Fruit fly (Drosophila melanogaster): ENCODE measurements around the gene Agpat1.

DNA sequence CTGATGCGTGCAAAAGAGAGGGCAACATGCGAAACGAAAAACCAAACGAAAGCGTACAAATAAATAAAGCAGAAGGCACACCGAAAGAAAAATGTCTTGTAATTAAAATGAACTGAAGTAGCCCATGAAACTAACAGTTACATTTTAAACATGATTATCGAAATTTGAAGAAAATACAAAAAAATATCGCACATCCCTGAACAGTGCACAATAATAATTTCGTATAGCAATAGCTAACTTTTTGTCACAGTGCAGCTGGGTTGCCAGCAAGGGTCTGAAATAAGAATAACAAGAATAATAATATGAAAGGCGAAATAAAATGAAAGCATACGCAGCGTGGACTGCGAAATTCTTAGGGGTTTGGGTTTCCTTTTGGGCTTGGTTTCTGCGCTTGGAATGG is 12.9 kb upstream of the Agpat1 start:
- TF ChIP-seq CG15710 (tag; optimal IDR thresholded peaks at IDR 0.05) (peak; percentile 100), Ets98B (GFP tag; IDR thresholded peaks at IDR 0.05) (peak; percentile 99), Pif1B (GFP tag; optimal IDR thresholded peaks at IDR 0.05) (peak; percentile 100), CG12605 (GFP tag; IDR thresholded peaks at IDR 0.05) (peak; percentile 98), Pif1A (GFP tag; optimal IDR thresholded peaks at IDR 0.05) (peak; percentile 98), CG8301 (tag; optimal IDR thresholded peaks at IDR 0.05) (peak; percentile 99), CG8159 (tag; optimal IDR thresholded peaks at IDR 0.05) (peak; percentile 100), fd96Ca (GFP tag; IDR thresholded peaks at IDR 0.05) (peak; percentile 99), CG13204 (GFP tag; optimal IDR thresholded peaks at IDR 0.05) (peak; percentile 98), CG32121 (GFP tag; IDR thresholded peaks at IDR 0.05) (peak; percentile 99), CG9948 (tag; optimal IDR thresholded peaks at IDR 0.05) (peak; percentile 100), Snoo (tag; optimal IDR thresholded peaks at IDR 0.05) (peak; percentile 99), D1 (tag; optimal IDR thresholded peaks at IDR 0.05) (peak; percentile 100)
